Worm (Caenorhabditis elegans): ENCODE data around the gene C08B6.18.

DNA sequence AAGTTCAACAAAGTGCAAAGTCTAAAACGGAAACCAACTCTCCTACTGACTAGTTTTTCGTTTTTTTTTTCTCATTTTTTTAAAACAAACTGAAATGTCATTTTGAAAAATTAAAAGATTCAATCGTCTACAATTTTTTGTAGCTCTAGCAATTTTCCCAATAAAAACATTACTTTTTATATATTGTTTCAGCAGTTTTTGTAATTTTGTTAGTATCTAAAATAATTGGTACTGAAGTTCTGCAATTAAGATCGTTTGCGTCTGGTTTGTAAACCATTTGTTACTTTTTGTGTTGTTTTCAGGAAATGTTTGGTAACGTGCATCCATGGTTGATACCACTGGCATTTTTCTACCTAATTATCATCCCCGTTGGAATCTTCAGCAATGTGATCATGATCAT is 24.6 kb upstream of the C08B6.18 start, which contains the start of gene srsx-30:
- no peak for TF ChIP-seq unc-86 (tag; optimal IDR thresholded peaks at IDR 0.05)
- no peak for TF ChIP-seq fkh-6 (tag; optimal IDR thresholded peaks at IDR 0.05)
- TF ChIP-seq ceh-34 (tag; optimal IDR thresholded peaks at IDR 0.05), result no peak
- TF ChIP-seq unc-55 (GFP tag; optimal IDR thresholded peaks at IDR 0.05), result no peak
- TF ChIP-seq dve-1 (tag; optimal IDR thresholded peaks at IDR 0.05), result no peak
- TF ChIP-seq ceh-30 (tag; optimal IDR thresholded peaks at IDR 0.05), result no peak
- no peak for TF ChIP-seq ceh-9 (tag; optimal IDR thresholded peaks at IDR 0.05)
